Fruit fly (Drosophila melanogaster): ENCODE results near the gene CG46339.

CG46339 gene

DNA sequence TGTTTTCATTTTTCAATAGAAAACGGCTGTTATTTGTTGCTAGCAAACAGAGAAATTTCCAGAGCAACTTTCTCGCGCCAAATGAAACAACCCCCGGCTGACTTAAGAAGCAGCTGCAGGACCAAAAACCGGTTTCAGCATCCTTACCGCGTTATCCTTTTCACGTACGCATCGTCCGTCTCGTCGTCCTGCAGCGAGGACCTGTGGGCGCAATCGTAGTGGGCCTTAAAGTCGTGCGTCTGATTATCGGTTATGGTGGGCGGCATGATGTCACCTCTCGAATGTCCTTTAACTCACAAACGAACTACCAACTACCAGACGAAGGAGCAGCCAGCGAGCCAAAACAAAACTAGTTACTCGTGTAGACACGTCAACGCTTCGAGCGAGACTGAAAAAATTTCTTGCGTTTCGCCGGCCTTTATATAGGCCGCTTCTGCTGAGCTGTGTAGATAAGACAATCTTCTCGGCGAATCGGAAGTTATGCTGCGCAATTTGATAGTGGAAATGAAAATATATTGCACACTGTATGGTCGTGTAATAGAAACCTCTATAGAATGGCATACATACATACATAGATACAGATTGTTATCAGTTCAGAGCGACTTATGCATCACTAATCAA, 37.4 kb downstream of the CG46339 start (continued):
- TF ChIP-seq CG12299 (tag; optimal IDR thresholded peaks at IDR 0.05) (no peak), grn (GFP tag; optimal IDR thresholded peaks at IDR 0.05) (peak; percentile 70), tup (GFP tag; optimal IDR thresholded peaks at IDR 0.05) (no peak), mirr (GFP tag; optimal IDR thresholded peaks at IDR 0.05) (peak; percentile 33), pros (GFP tag; optimal IDR thresholded peaks at IDR 0.05) (peak; percentile 91), Oaz (GFP tag; IDR thresholded peaks at IDR 0.05) (no peak), CG16813 (GFP tag; IDR thresholded peaks at IDR 0.05; ENCODE audit: partially characterized antibody) (no peak), CG8290 (GFP tag; optimal IDR thresholded peaks at IDR 0.05) (no peak), CG8290 (tag; optimal IDR thresholded peaks at IDR 0.05) (peak in 1 of 2 experiments; percentile 33), dm (GFP tag; optimal IDR thresholded peaks at IDR 0.05) (no peak), gfzf (GFP tag; optimal IDR thresholded peaks at IDR 0.05) (no peak), schlank (tag; optimal IDR thresholded peaks at IDR 0.05) (no peak)

DNA sequence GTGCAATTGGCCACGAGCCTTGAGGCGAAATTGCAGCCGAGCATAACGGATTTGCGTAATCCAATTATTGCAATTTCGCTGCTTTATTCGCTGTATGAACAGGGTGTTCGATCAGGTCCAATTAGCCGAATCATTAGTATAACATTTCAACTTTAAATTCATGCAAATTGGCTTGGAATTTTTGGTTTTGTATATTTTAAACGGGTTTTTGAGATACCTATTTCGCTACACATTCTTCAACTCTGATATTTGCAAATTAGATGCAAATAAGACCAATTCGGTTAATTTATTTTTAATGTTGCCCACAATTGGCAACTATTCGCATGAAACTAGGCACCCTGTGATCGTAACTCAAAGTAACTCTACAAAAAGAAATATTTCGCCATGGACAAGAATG, 37.9 kb downstream of the CG46339 start:
- no peak; the same call in 2 of the 3 replicates for TF ChIP-seq tgo (GFP tag; IDR thresholded peaks at IDR 0.05)
- no peak for TF ChIP-seq sug (tag; optimal IDR thresholded peaks at IDR 0.05)
- TF ChIP-seq fd3F (GFP tag; optimal IDR thresholded peaks at IDR 0.05), result peak; percentile 31
- no peak for TF ChIP-seq Dref (GFP tag; IDR thresholded peaks at IDR 0.05)
- TF ChIP-seq bigmax (GFP tag; optimal IDR thresholded peaks at IDR 0.05), result no peak
- TF ChIP-seq CG31388 (GFP tag; optimal IDR thresholded peaks at IDR 0.05), result no peak
- peak; percentile 20 for TF ChIP-seq HmgZ (tag; optimal IDR thresholded peaks at IDR 0.05)
- no peak for TF ChIP-seq lola (GFP tag; optimal IDR thresholded peaks at IDR 0.05)
- TF ChIP-seq stwl (tag; optimal IDR thresholded peaks at IDR 0.05), result no peak
- no peak for TF ChIP-seq kah (GFP tag; optimal IDR thresholded peaks at IDR 0.05)
- no peak for TF ChIP-seq CHES-1-like (GFP tag; optimal IDR thresholded peaks at IDR 0.05)
- TF ChIP-seq CG18262 (tag; optimal IDR thresholded peaks at IDR 0.05), result no peak
- no peak for TF ChIP-seq CkIIα-i1 (GFP tag; IDR thresholded peaks at IDR 0.05)
- no peak for TF ChIP-seq slp2 (GFP tag; optimal IDR thresholded peaks at IDR 0.05)
- TF ChIP-seq seq (GFP tag; IDR thresholded peaks at IDR 0.05), result no peak
- no peak for TF ChIP-seq vnd (GFP tag; IDR thresholded peaks at IDR 0.05; ENCODE audit: partially characterized antibody)
- TF ChIP-seq CG9876 (GFP tag; optimal IDR thresholded peaks at IDR 0.05), result no peak
- TF ChIP-seq Blimp-1 (GFP tag; optimal IDR thresholded peaks at IDR 0.05), result no peak
- no peak for TF ChIP-seq Stat92E (GFP tag; optimal IDR thresholded peaks at IDR 0.05)
- TF ChIP-seq slou (GFP tag; optimal IDR thresholded peaks at IDR 0.05), result no peak
- TF ChIP-seq YL-1 (GFP tag; optimal IDR thresholded peaks at IDR 0.05), result no peak
- TF ChIP-seq CG7357 (GFP tag; IDR thresholded peaks at IDR 0.05), result no peak
- no peak for TF ChIP-seq sr (GFP tag; IDR thresholded peaks at IDR 0.05)
- TF ChIP-seq zfh2 (GFP tag; optimal IDR thresholded peaks at IDR 0.05), result peak; percentile 49
- TF ChIP-seq fd96Cb (tag; optimal IDR thresholded peaks at IDR 0.05), result peak; percentile 28
- peak; percentile 11 for TF ChIP-seq Oli (tag; optimal IDR thresholded peaks at IDR 0.05)
- no peak for TF ChIP-seq NC2β (GFP tag; optimal IDR thresholded peaks at IDR 0.05)
- TF ChIP-seq CG1233 (GFP tag; optimal IDR thresholded peaks at IDR 0.05), result no peak
- TF ChIP-seq CG6689 (GFP tag; IDR thresholded peaks at IDR 0.05), result no peak
- peak; percentile 52 for TF ChIP-seq shn (GFP tag; optimal IDR thresholded peaks at IDR 0.05)
- no peak for TF ChIP-seq Dll (GFP tag; IDR thresholded peaks at IDR 0.05; ENCODE audit: partially characterized antibody)
- no peak for TF ChIP-seq Mes4 (GFP tag; optimal IDR thresholded peaks at IDR 0.05)
- no peak for TF ChIP-seq CG13424 (tag; optimal IDR thresholded peaks at IDR 0.05)
- no peak for TF ChIP-seq grn (GFP tag; optimal IDR thresholded peaks at IDR 0.05)
- TF ChIP-seq CG11504 (tag; optimal IDR thresholded peaks at IDR 0.05), result peak; percentile 15
- no peak for TF ChIP-seq Meics (GFP tag; optimal IDR thresholded peaks at IDR 0.05)
- no peak for TF ChIP-seq cas (GFP tag; IDR thresholded peaks at IDR 0.05)
- no peak for TF ChIP-seq org-1 (GFP tag; optimal IDR thresholded peaks at IDR 0.05)
- TF ChIP-seq Adf1 (GFP tag; IDR thresholded peaks at IDR 0.05), result no peak
